Worm (Caenorhabditis elegans): ENCODE measurements around the gene F21C10.3.

Gene F21C10.3

DNA sequence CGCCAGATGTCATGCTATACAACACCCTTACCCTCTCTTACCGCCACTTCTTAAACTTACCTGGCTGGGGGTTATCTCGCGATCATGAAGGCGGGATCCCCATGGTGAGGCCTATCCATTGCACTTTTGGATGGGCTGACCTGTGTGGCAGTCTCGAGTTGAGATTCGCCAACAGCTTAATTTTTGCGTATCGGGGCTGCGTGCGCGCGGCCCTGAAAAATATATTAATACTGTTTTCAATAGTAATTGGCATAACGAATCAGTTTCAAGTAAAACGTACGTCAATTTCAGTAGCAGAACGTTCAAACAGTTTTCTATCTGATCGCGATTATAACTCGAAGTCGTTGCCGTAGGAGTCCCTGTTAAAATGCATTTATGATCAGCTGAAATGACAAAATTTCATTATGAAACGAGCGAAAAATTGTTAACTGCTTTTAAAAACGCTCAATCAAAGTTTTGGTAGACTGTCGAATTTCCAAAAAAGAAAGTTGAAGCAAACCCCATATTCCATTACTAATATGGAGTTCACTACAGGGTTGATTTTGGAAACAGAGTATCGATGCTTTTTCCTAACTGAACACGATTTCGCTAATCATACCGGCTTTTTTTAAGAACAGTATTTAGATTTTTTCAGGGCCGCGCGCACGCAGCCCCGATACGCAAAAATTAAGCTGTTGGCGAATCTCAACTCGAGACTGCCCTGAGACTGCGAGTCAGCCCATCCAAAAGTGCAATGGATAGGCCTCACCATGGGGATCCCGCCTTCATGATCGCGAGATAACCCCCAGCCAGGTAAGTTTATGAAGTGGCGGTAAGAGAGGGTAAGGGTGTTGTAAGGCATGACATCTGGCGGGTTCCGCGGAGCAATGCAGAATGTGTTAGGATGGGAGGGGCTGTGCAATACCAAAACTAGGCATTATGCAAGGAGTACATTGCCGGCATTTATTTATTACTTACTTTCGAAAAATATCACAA, 36.8 kb upstream of the F21C10.3 start:
- TF ChIP-seq scrt-1 (GFP tag; IDR thresholded peaks at IDR 0.05) (peak; percentile 60; the same call in 1 of the 2 replicates), sea-1 (GFP tag; conservative IDR thresholded peaks at IDR 0.05) (0 out of 2 replicates have a peak, but pooled peaks have one; percentile 20), hmg-4 (GFP tag; optimal IDR thresholded peaks at IDR 0.05) (peak; percentile 0)

ce11 chrV:9092209-9092608, 35.7 kb upstream of the F21C10.3 start, which contains the start of gene T27E4.1:
TSS of gene T27E4.1 (plus strand) at chrV:9092345.
- TF ChIP-seq sea-1 (GFP tag; conservative IDR thresholded peaks at IDR 0.05) = no peak
- TF ChIP-seq ceh-13 (GFP tag; optimal IDR thresholded peaks at IDR 0.05) = no peak
- no peak for TF ChIP-seq hmbx-1 (tag; optimal IDR thresholded peaks at IDR 0.05)
- TF ChIP-seq aly-1 (tag; optimal IDR thresholded peaks at IDR 0.05) = no peak
- TF ChIP-seq ceh-36 (tag; optimal IDR thresholded peaks at IDR 0.05) = no peak
- TF ChIP-seq hmg-4 (GFP tag; optimal IDR thresholded peaks at IDR 0.05) = no peak
- no peak for TF ChIP-seq tbx-37 (GFP tag; conservative IDR thresholded peaks at IDR 0.05)
- TF ChIP-seq F13C5.2 (tag; optimal IDR thresholded peaks at IDR 0.05) = no peak
- TF ChIP-seq scrt-1 (GFP tag; IDR thresholded peaks at IDR 0.05) = no peak
- TF ChIP-seq ama-1 (optimal IDR thresholded peaks at IDR 0.05) = no peak
- TF ChIP-seq tra-4 (tag; optimal IDR thresholded peaks at IDR 0.05) = no peak
- TF ChIP-seq pes-1 (GFP tag; IDR thresholded peaks at IDR 0.05) = no peak
- no peak for TF ChIP-seq tbx-11 (GFP tag; IDR thresholded peaks at IDR 0.05)
- no peak for TF ChIP-seq hnd-1 (tag; optimal IDR thresholded peaks at IDR 0.05)
- no peak for TF ChIP-seq ets-7 (tag; optimal IDR thresholded peaks at IDR 0.05)
- no peak for TF ChIP-seq flt-1 (GFP tag; IDR thresholded peaks at IDR 0.05)
- TF ChIP-seq B0310.2 (tag; optimal IDR thresholded peaks at IDR 0.05) = no peak

ce11 chrV:9094060-9094628, 33.7 kb upstream of the F21C10.3 start:
- no peak for TF ChIP-seq sea-1 (GFP tag; conservative IDR thresholded peaks at IDR 0.05)
- no peak for TF ChIP-seq ceh-36 (tag; optimal IDR thresholded peaks at IDR 0.05)
- TF ChIP-seq flt-1 (GFP tag; IDR thresholded peaks at IDR 0.05) = no peak
- no peak for TF ChIP-seq tbx-11 (GFP tag; IDR thresholded peaks at IDR 0.05)
- no peak for TF ChIP-seq ama-1 (optimal IDR thresholded peaks at IDR 0.05)
- no peak for TF ChIP-seq hmg-4 (GFP tag; optimal IDR thresholded peaks at IDR 0.05)
- TF ChIP-seq ets-7 (tag; optimal IDR thresholded peaks at IDR 0.05) = no peak

ce11 chrV:9094976-9095375, 32.9 kb upstream of the F21C10.3 start:
- TF ChIP-seq tbx-37 (GFP tag; conservative IDR thresholded peaks at IDR 0.05) (no peak), flt-1 (GFP tag; IDR thresholded peaks at IDR 0.05) (no peak), hmg-4 (GFP tag; optimal IDR thresholded peaks at IDR 0.05) (no peak), scrt-1 (GFP tag; IDR thresholded peaks at IDR 0.05) (no peak), hnd-1 (tag; optimal IDR thresholded peaks at IDR 0.05) (no peak)

DNA sequence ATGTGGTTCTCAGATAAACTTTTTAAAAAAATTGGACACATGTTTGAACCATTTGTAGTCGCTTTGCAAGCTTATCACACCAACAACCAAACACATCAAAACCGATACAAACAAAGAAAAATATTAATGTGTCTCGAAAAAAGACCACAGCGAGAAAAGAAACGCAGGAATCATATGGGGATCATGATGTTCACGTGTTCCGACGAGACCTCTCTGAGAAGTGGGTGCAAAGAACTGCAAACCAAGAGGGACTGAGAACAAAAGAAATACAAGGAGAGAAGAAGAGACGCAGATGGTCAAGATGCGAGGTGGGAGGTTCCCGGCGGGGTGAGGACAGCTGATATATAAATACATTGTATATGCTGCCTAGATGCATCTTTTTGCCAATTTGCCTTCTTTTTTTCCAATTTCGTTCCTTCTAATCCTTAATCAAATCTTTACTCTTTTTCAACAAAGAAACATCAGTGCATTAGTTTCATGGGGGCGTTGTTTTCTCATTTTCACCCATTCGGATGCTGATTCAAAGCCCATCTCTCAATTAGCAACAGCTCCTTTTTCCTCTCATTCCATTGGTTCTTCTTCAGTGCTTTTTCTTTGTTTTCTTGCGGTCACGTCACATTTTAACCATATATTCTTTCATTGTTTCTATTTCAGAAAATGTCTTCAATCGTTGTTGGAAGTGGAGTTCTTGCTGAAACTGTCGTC, 32.1 kb upstream of the F21C10.3 start, which contains the start of gene F21C10.10:
Gene F21C10.10 (plus strand): TSS at position 655 of the 705 bp plus-strand sequence.
- TF ChIP-seq F13C5.2 (tag; optimal IDR thresholded peaks at IDR 0.05) (peak; percentile 30), hmg-4 (GFP tag; optimal IDR thresholded peaks at IDR 0.05) (no peak), tra-4 (tag; optimal IDR thresholded peaks at IDR 0.05) (no peak), aly-1 (tag; optimal IDR thresholded peaks at IDR 0.05) (peak; percentile 24), ama-1 (optimal IDR thresholded peaks at IDR 0.05) (no peak)

- no peak for TF ChIP-seq F13C5.2 (tag; optimal IDR thresholded peaks at IDR 0.05)
- no peak for TF ChIP-seq ceh-36 (tag; optimal IDR thresholded peaks at IDR 0.05)
- TF ChIP-seq hmg-4 (GFP tag; optimal IDR thresholded peaks at IDR 0.05) = no peak
These were observed 31.2 kb upstream of the F21C10.3 start for ce11 chrV:9096674-9097073.

DNA sequence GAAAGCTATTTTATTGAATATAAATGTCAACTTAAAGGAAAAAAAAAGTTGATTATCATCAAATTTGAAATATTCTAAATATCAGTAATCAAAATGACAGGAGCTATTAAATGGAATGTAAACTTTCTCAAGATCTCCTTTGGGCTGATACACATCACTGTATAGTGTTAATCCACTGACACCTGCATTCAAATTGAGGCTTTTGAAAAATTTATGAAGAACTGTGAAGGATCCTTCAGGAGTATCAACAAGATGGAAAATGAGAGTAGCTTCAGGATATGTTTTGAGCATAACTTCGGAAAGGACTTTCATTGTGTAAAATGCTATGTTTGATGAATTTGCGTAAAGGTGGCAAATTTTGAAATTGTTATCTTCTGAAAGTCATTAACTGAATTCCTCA, 30.7 kb upstream of the F21C10.3 start:
- TF ChIP-seq tbx-11 (GFP tag; IDR thresholded peaks at IDR 0.05) (no peak), tbx-37 (GFP tag; conservative IDR thresholded peaks at IDR 0.05) (no peak), flt-1 (GFP tag; IDR thresholded peaks at IDR 0.05) (no peak), ets-7 (tag; optimal IDR thresholded peaks at IDR 0.05) (no peak), ceh-36 (tag; optimal IDR thresholded peaks at IDR 0.05) (no peak), ama-1 (optimal IDR thresholded peaks at IDR 0.05) (no peak), F13C5.2 (tag; optimal IDR thresholded peaks at IDR 0.05) (no peak), sea-1 (GFP tag; conservative IDR thresholded peaks at IDR 0.05) (no peak), aly-1 (tag; optimal IDR thresholded peaks at IDR 0.05) (no peak), hmbx-1 (tag; optimal IDR thresholded peaks at IDR 0.05) (no peak), scrt-1 (GFP tag; IDR thresholded peaks at IDR 0.05) (no peak), hmg-4 (GFP tag; optimal IDR thresholded peaks at IDR 0.05) (no peak), B0310.2 (tag; optimal IDR thresholded peaks at IDR 0.05) (no peak), hnd-1 (tag; optimal IDR thresholded peaks at IDR 0.05) (no peak)
